Comparison of ENCODE assay signal across 1 fruit fly cellular context in the genomic region with DNA sequence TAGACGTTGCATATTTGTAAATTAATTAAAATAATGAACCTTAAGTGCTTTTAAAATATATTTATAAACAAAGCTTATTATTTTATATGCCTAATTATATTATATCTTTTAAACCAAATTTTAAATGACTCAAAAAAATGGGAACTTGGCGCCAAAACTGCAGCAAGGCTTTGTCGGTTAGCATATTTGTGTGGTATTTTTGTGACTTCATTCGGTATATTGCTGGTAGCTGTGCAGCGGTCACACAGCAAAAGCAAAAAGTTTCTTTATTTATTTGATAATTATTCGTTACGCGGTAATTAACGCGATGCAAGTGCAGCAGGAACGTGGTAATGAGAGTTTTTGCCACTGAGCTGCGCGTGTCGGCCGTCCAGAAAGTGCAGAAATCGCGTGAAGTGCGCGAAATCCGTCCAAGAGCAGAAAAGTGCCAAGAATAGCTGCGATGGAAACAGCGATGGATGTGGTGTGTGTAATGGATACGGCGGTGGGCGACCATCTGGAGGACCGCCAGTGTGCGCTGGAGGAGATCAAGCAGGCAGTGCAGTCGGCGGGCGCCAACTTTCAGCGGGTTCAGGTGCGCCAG.
TF ChIP-seq lines count a peak whose summit lies in the region.

A gene (plus strand): TSS at position 250 of the 583 bp plus-strand sequence.

TF ChIP-seq in whole organism, embryonic, 481 proteins besides CTCF, POLR2A, EP300 and RAD21 (continued from another document):
- TF ChIP-seq CG4854 (GFP tag; optimal IDR thresholded peaks at IDR 0.05; lab: Kevin White, UChicago) (peak; percentile 15), dm (GFP tag; optimal IDR thresholded peaks at IDR 0.05; lab: Kevin White, UChicago) (peak; percentile 0), CG16863 (GFP tag; optimal IDR thresholded peaks at IDR 0.05; lab: Kevin White, UChicago) (no peak), Med (GFP tag; lab: Kevin White, UChicago) (peak; percentile 70), CG14965 (GFP tag; optimal IDR thresholded peaks at IDR 0.05; lab: Kevin White, UChicago; ENCODE audit: borderline replicate concordance) (no peak), HLH3B (GFP tag; IDR thresholded peaks at IDR 0.05; lab: Robert Waterston, UW) (no peak), CG14710 (tag; optimal IDR thresholded peaks at IDR 0.05; lab: Kevin White, UChicago) (peak; percentile 13), zen (tag; optimal IDR thresholded peaks at IDR 0.05; lab: Kevin White, UChicago) (peak; percentile 44), CG8290 (GFP tag; optimal IDR thresholded peaks at IDR 0.05; lab: Kevin White, UChicago) (no peak), CG8290 (tag; optimal IDR thresholded peaks at IDR 0.05; lab: Kevin White, UChicago) (no peak), sna (GFP tag; IDR thresholded peaks at IDR 0.05; lab: Robert Waterston, UW; ENCODE audit: partially characterized antibody) (no peak), CG17328 (GFP tag; IDR thresholded peaks at IDR 0.05; lab: Robert Waterston, UW) (no peak), CG16813 (GFP tag; IDR thresholded peaks at IDR 0.05; lab: Robert Waterston, UW; ENCODE audit: partially characterized antibody) (peak; percentile 22; the same call in 1 of the 3 replicates), otp (GFP tag; IDR thresholded peaks at IDR 0.05; lab: Robert Waterston, UW) (peak; percentile 19; the same call in 1 of the 3 replicates), exex (tag; optimal IDR thresholded peaks at IDR 0.05; lab: Kevin White, UChicago) (peak; percentile 16), CG10274 (GFP tag; optimal IDR thresholded peaks at IDR 0.05; lab: Kevin White, UChicago) (no peak), CG9797 (GFP tag; optimal IDR thresholded peaks at IDR 0.05; lab: Kevin White, UChicago) (peak; percentile 81), CG1602 (GFP tag; optimal IDR thresholded peaks at IDR 0.05; lab: Kevin White, UChicago) (no peak), MBD-R2 (GFP tag; IDR thresholded peaks at IDR 0.05; lab: Robert Waterston, UW) (peak; percentile 59), CG13287 (GFP tag; IDR thresholded peaks at IDR 0.05; lab: Robert Waterston, UW; ENCODE audit: partially characterized antibody) (0 out of 2 replicates have a peak, but pooled peaks have one; percentile 6), scrt (GFP tag; optimal IDR thresholded peaks at IDR 0.05; lab: Kevin White, UChicago) (peak; percentile 60), CG17829 (tag; optimal IDR thresholded peaks at IDR 0.05; lab: Kevin White, UChicago) (no peak), CG4730 (GFP tag; IDR thresholded peaks at IDR 0.05; lab: Robert Waterston, UW) (no peak), CG34422 (GFP tag; IDR thresholded peaks at IDR 0.05; lab: Robert Waterston, UW) (0 out of 3 replicates have a peak, but pooled peaks have one; percentile 24), CG8388 (GFP tag; optimal IDR thresholded peaks at IDR 0.05; lab: Kevin White, UChicago) (no peak), CG12659 (GFP tag; optimal IDR thresholded peaks at IDR 0.05; lab: Kevin White, UChicago) (peak; percentile 18), CG17186 (GFP tag; optimal IDR thresholded peaks at IDR 0.05; lab: Kevin White, UChicago) (peak; percentile 47), CG9817 (tag; optimal IDR thresholded peaks at IDR 0.05; lab: Kevin White, UChicago) (no peak), CG15073 (GFP tag; optimal IDR thresholded peaks at IDR 0.05; lab: Kevin White, UChicago) (peak; percentile 78), trem (tag; optimal IDR thresholded peaks at IDR 0.05; lab: Kevin White, UChicago) (peak; percentile 22), sens (GFP tag; lab: Kevin White, UChicago) (peak; percentile 4), Sry-δ (GFP tag; optimal IDR thresholded peaks at IDR 0.05; lab: Kevin White, UChicago) (no peak), gfzf (GFP tag; optimal IDR thresholded peaks at IDR 0.05; lab: Kevin White, UChicago) (peak; percentile 82), E2f2 (GFP tag; IDR thresholded peaks at IDR 0.05; lab: Robert Waterston, UW) (peak; percentile 87), CG11085 (GFP tag; IDR thresholded peaks at IDR 0.05; lab: Robert Waterston, UW) (no peak), CG15011 (GFP tag; optimal IDR thresholded peaks at IDR 0.05; lab: Kevin White, UChicago) (no peak), kah (GFP tag; optimal IDR thresholded peaks at IDR 0.05; lab: Kevin White, UChicago) (peak; percentile 73), Dp (GFP tag; optimal IDR thresholded peaks at IDR 0.05; lab: Kevin White, UChicago) (peak; percentile 85), pzg (GFP tag; optimal IDR thresholded peaks at IDR 0.05; lab: Kevin White, UChicago) (peak; percentile 65), phol (tag; optimal IDR thresholded peaks at IDR 0.05; lab: Kevin White, UChicago) (peak; percentile 31), CrebB (tag; optimal IDR thresholded peaks at IDR 0.05; lab: Kevin White, UChicago) (no peak), gcm2 (GFP tag; optimal IDR thresholded peaks at IDR 0.05; lab: Kevin White, UChicago) (no peak), CHES-1-like (GFP tag; optimal IDR thresholded peaks at IDR 0.05; lab: Kevin White, UChicago) (no peak), CG6254 (GFP tag; optimal IDR thresholded peaks at IDR 0.05; lab: Kevin White, UChicago) (peak; percentile 98), Fer1 (GFP tag; optimal IDR thresholded peaks at IDR 0.05; lab: Kevin White, UChicago) (no peak), CG14667 (GFP tag; IDR thresholded peaks at IDR 0.05; lab: Robert Waterston, UW) (no peak), CG7839 (tag; optimal IDR thresholded peaks at IDR 0.05; lab: Kevin White, UChicago) (no peak), stwl (tag; optimal IDR thresholded peaks at IDR 0.05; lab: Kevin White, UChicago) (peak; percentile 11), ewg (GFP tag; optimal IDR thresholded peaks at IDR 0.05; lab: Kevin White, UChicago) (no peak), kni (GFP tag; optimal IDR thresholded peaks at IDR 0.05; lab: Kevin White, UChicago) (no peak)
